Fruit fly (Drosophila melanogaster) whole organism, embryonic: Measurements from ENCODE around the gene Orc2.

ENCODE experiments used
- CG10267 ChIP-seq: fragments of 200-800 bp; sonication (Bioruptor generic); optimal IDR thresholded peaks from 2 replicates; lab custom pipeline; 2018; ENCODE audit warnings: missing biosample characterization, mild to moderate bottlenecking, missing genetic modification characterization, moderate library complexity
- CG10979 ChIP-seq: fragments of 200-800 bp; sonication (Bioruptor generic); optimal IDR thresholded peaks from 2 replicates; lab custom pipeline; 2018; ENCODE audit warnings: missing biosample characterization, mild to moderate bottlenecking, missing genetic modification characterization, moderate library complexity
- CG12104 ChIP-seq: fragments of 200-800 bp; sonication (Bioruptor generic); optimal IDR thresholded peaks from 3 replicates; lab custom pipeline; 2016; ENCODE audit warnings: missing biosample characterization, missing genetic modification characterization
- CG12769 ChIP-seq: fragments of 200-800 bp; sonication (Bioruptor generic); optimal IDR thresholded peaks from 2 replicates; lab custom pipeline; 2019; ENCODE audit warnings: missing biosample characterization, mild to moderate bottlenecking, missing genetic modification characterization, moderate library complexity
- CG13424 ChIP-seq: fragments of 200-800 bp; sonication (Bioruptor generic); optimal IDR thresholded peaks from 2 replicates; lab custom pipeline; 2019; ENCODE audit warnings: missing biosample characterization, mild to moderate bottlenecking, missing genetic modification characterization, moderate library complexity
- CG14860 ChIP-seq: fragments of 200-800 bp; sonication (Bioruptor generic); IDR thresholded peaks from 3 replicates; pipeline ENCODE4 v1.3.6; 2022; ENCODE audit warnings: missing biosample characterization, missing genetic modification characterization; ENCODE audit not compliant: partially characterized antibody
- CG1647 ChIP-seq: fragments of 200-800 bp; sonication (Bioruptor generic); optimal IDR thresholded peaks from 3 replicates; lab custom pipeline; 2016; ENCODE audit warnings: missing biosample characterization, missing genetic modification characterization
- CG16813 ChIP-seq: fragments of 200-800 bp; sonication (Bioruptor generic); IDR thresholded peaks from 3 replicates; pipeline ENCODE4 v1.3.6; 2022; ENCODE audit warnings: missing biosample characterization, missing genetic modification characterization; ENCODE audit not compliant: partially characterized antibody
- CG17186 ChIP-seq: fragments of 200-800 bp; sonication (Bioruptor generic); optimal IDR thresholded peaks from 3 replicates; lab custom pipeline; 2017; ENCODE audit warnings: missing biosample characterization, missing genetic modification reagents, missing genetic modification characterization
- CG17385 ChIP-seq: fragments of 200-800 bp; sonication (Bioruptor generic); optimal IDR thresholded peaks from 3 replicates; lab custom pipeline; 2018; ENCODE audit warnings: missing biosample characterization, mild to moderate bottlenecking, missing genetic modification characterization
- CG1792 ChIP-seq: fragments of 200-800 bp; sonication (Bioruptor generic); optimal IDR thresholded peaks from 2 replicates; lab custom pipeline; 2016; ENCODE audit warnings: missing biosample characterization, missing genetic modification characterization
- CG2875 ChIP-seq: fragments of 200-800 bp; sonication (Bioruptor generic); optimal IDR thresholded peaks from 2 replicates; lab custom pipeline; 2017; ENCODE audit warnings: missing biosample characterization, mild to moderate bottlenecking, missing genetic modification characterization, missing genetic modification reagents
- CG3163 ChIP-seq: fragments of 200-800 bp; sonication (Bioruptor generic); optimal IDR thresholded peaks from 3 replicates; lab custom pipeline; 2016; ENCODE audit warnings: missing biosample characterization, missing genetic modification characterization
- CG34224 ChIP-seq: fragments of 200-800 bp; sonication (Bioruptor generic); IDR thresholded peaks from 3 replicates; pipeline ENCODE4 v1.3.6; 2022; ENCODE audit warnings: missing biosample characterization, missing genetic modification characterization; ENCODE audit not compliant: partially characterized antibody
- CG3995 ChIP-seq: fragments of 200-800 bp; sonication (Bioruptor generic); optimal IDR thresholded peaks from 3 replicates; lab custom pipeline; 2016; ENCODE audit warnings: missing biosample characterization, missing genetic modification characterization
- CG8290 ChIP-seq, 3 experiments: fragments of 200-800 bp; sonication (Bioruptor generic); optimal IDR thresholded peaks; 2 replicates each; lab custom pipeline; 2016 to 2019; ENCODE audit warnings: missing biosample characterization in 3 of 3, missing genetic modification characterization in 3 of 3, mild to moderate bottlenecking in 2 of 3, moderate library complexity in 1 of 3
- CG9727 ChIP-seq: fragments of 200-800 bp; sonication (Bioruptor generic); optimal IDR thresholded peaks from 3 replicates; lab custom pipeline; 2017; ENCODE audit warnings: missing biosample characterization, mild to moderate bottlenecking, missing genetic modification characterization
- CG9932 ChIP-seq: fragments of 200-800 bp; sonication (Bioruptor generic); IDR thresholded peaks from 2 replicates; pipeline ENCODE4 v1.3.6; 2022; ENCODE audit warnings: missing biosample characterization, missing genetic modification characterization
- D ChIP-seq, 2 experiments: fragments of 200-800 bp in 1 of 2; fragments of >200 bp in 1 of 2; sonication (Bioruptor generic) in 1 of 2; optimal IDR thresholded peaks; 2 replicates in 1 of 2; 3 replicates in 1 of 2; lab custom pipeline; 2017; ENCODE audit warnings: mild to moderate bottlenecking in 1 of 2, missing biosample characterization in 1 of 2, missing genetic modification characterization in 1 of 2, missing genetic modification reagents in 1 of 2
- Dfd ChIP-seq, 2 experiments: fragments of >200 bp; optimal IDR thresholded peaks; 2 replicates each; lab custom pipeline; 2017; ENCODE audit warnings: missing biosample characterization in 2 of 2, missing genetic modification characterization in 2 of 2
- HmgZ ChIP-seq: fragments of 200-800 bp; sonication (Bioruptor generic); optimal IDR thresholded peaks from 2 replicates; lab custom pipeline; 2018; ENCODE audit warnings: missing biosample characterization, mild to moderate bottlenecking, missing genetic modification characterization
- Jarid2 ChIP-seq: fragments of 200-800 bp; sonication (Bioruptor generic); optimal IDR thresholded peaks from 3 replicates; lab custom pipeline; 2017; ENCODE audit warnings: mild to moderate bottlenecking, missing biosample characterization, missing genetic modification reagents, missing genetic modification characterization
- Med ChIP-seq: fragments of 200-800 bp; sonication (Bioruptor generic); peaks from one replicate; lab custom pipeline; 2016; ENCODE audit warnings: missing biosample characterization, missing genetic modification characterization, mild to moderate bottlenecking, inconsistent platforms, moderate library complexity
- Rx ChIP-seq: fragments of 200-800 bp; sonication (Bioruptor generic); IDR thresholded peaks from 2 replicates; pipeline ENCODE4 v1.3.6; 2022; ENCODE audit warnings: missing biosample characterization, missing genetic modification characterization
- Sox102F ChIP-seq: fragments of 200-800 bp; sonication (Bioruptor generic); optimal IDR thresholded peaks from 2 replicates; lab custom pipeline; 2018; ENCODE audit warnings: missing biosample characterization, mild to moderate bottlenecking, missing genetic modification characterization, moderate library complexity
- Xrp1 ChIP-seq: fragments of 200-800 bp; sonication (Bioruptor generic); IDR thresholded peaks from 2 replicates; pipeline ENCODE4 v1.3.6; 2022; ENCODE audit warnings: missing biosample characterization, missing genetic modification characterization
- ase ChIP-seq: fragments of 200-800 bp; sonication (Bioruptor generic); IDR thresholded peaks from 3 replicates; pipeline ENCODE4 v1.3.6; 2022; ENCODE audit warnings: missing biosample characterization, missing genetic modification characterization
- bcd ChIP-seq: fragments of 200-800 bp; sonication (Bioruptor generic); optimal IDR thresholded peaks from 2 replicates; lab custom pipeline; 2017; ENCODE audit warnings: missing biosample characterization, mild to moderate bottlenecking, missing genetic modification characterization
- crc ChIP-seq: fragments of 200-800 bp; sonication (Bioruptor generic); optimal IDR thresholded peaks from 2 replicates; lab custom pipeline; 2016; ENCODE audit warnings: missing biosample characterization, missing genetic modification characterization
- dati ChIP-seq: fragments of 200-800 bp; sonication (Bioruptor generic); IDR thresholded peaks from 2 replicates; pipeline ENCODE4 v1.3.6; 2022; ENCODE audit warnings: missing biosample characterization, missing genetic modification characterization
- dpn ChIP-seq, 2 experiments: fragments of 200-800 bp; sonication (Bioruptor generic); optimal IDR thresholded peaks; 3 replicates each; lab custom pipeline; 2016; ENCODE audit warnings: missing biosample characterization in 2 of 2, missing genetic modification characterization in 2 of 2
- exex ChIP-seq: fragments of 200-800 bp; sonication (Bioruptor generic); optimal IDR thresholded peaks from 4 replicates; lab custom pipeline; 2018; ENCODE audit warnings: missing biosample characterization, mild to moderate bottlenecking, missing genetic modification characterization, moderate library complexity
- fd3F ChIP-seq: fragments of 200-800 bp; sonication (Bioruptor generic); optimal IDR thresholded peaks from 2 replicates; lab custom pipeline; 2018; ENCODE audit warnings: missing biosample characterization, mild to moderate bottlenecking, missing genetic modification characterization, moderate library complexity
- fru ChIP-seq: fragments of >200 bp; optimal IDR thresholded peaks from 2 replicates; lab custom pipeline; 2017
- gem ChIP-seq: fragments of 200-800 bp; sonication (Bioruptor generic); optimal IDR thresholded peaks from 2 replicates; lab custom pipeline; 2019; ENCODE audit warnings: missing biosample characterization, mild to moderate bottlenecking, missing genetic modification characterization, moderate library complexity
- hkb ChIP-seq, 2 experiments: fragments of 200-800 bp in 1 of 2; fragments of >200 bp in 1 of 2; sonication (Bioruptor generic) in 1 of 2; IDR thresholded peaks in 1 of 2; optimal IDR thresholded peaks in 1 of 2; 2 replicates each; pipeline versions ENCODE4 v1.3.6 to Lab custom; 2017 to 2022; ENCODE audit warnings: missing biosample characterization in 1 of 2, missing genetic modification characterization in 1 of 2
- jumu ChIP-seq: fragments of 200-800 bp; sonication (Bioruptor generic); optimal IDR thresholded peaks from 3 replicates; lab custom pipeline; 2016; ENCODE audit warnings: missing biosample characterization, missing genetic modification characterization
- kah ChIP-seq: fragments of 200-800 bp; sonication (Bioruptor generic); optimal IDR thresholded peaks from 2 replicates; lab custom pipeline; 2018; ENCODE audit warnings: missing biosample characterization, mild to moderate bottlenecking, missing genetic modification characterization
- lola ChIP-seq, 3 experiments: fragments of >200 bp in 2 of 3; fragments of 200-800 bp in 1 of 3; sonication (Bioruptor generic) in 1 of 3; optimal IDR thresholded peaks; 2 replicates each; lab custom pipeline; 2017 to 2019; ENCODE audit warnings: missing biosample characterization in 3 of 3, missing genetic modification characterization in 3 of 3, mild to moderate bottlenecking in 1 of 3, moderate library complexity in 1 of 3
- mam ChIP-seq: fragments of 200-800 bp; sonication (Bioruptor generic); optimal IDR thresholded peaks from 3 replicates; lab custom pipeline; 2016; ENCODE audit warnings: missing biosample characterization, missing genetic modification characterization
- oc ChIP-seq: fragments of 200-800 bp; sonication (Bioruptor generic); optimal IDR thresholded peaks from 2 replicates; lab custom pipeline; 2018; ENCODE audit warnings: missing biosample characterization, mild to moderate bottlenecking, missing genetic modification characterization, moderate library complexity
- phol ChIP-seq: fragments of 200-800 bp; sonication (Bioruptor generic); optimal IDR thresholded peaks from 3 replicates; lab custom pipeline; 2018; ENCODE audit warnings: missing biosample characterization, mild to moderate bottlenecking, missing genetic modification characterization, moderate library complexity
- salm ChIP-seq: fragments of 200-800 bp; sonication (Bioruptor generic); optimal IDR thresholded peaks from 2 replicates; lab custom pipeline; 2018; ENCODE audit warnings: missing biosample characterization, mild to moderate bottlenecking, missing genetic modification characterization
- schlank ChIP-seq: fragments of 200-800 bp; sonication (Bioruptor generic); optimal IDR thresholded peaks from 2 replicates; lab custom pipeline; 2018; ENCODE audit warnings: missing biosample characterization, mild to moderate bottlenecking, missing genetic modification characterization
- seq ChIP-seq: fragments of 200-800 bp; sonication (Bioruptor generic); IDR thresholded peaks from 2 replicates; pipeline ENCODE4 v1.3.6; 2022; ENCODE audit warnings: missing biosample characterization, missing genetic modification characterization
- wor ChIP-seq: fragments of 200-800 bp; sonication (Bioruptor generic); IDR thresholded peaks from 2 replicates; pipeline ENCODE4 v1.3.6; 2022; ENCODE audit warnings: missing biosample characterization, missing genetic modification characterization
- z ChIP-seq: fragments of 200-800 bp; sonication (Bioruptor generic); IDR thresholded peaks from 3 replicates; pipeline ENCODE4 v1.3.6; 2022; ENCODE audit warnings: missing biosample characterization, missing genetic modification characterization

Orc2 gene

dm6 chr3R:14012478-14013146 lies 47.9 kb downstream of the Orc2 start (continued):
- TF ChIP-seq phol (tag; lab: Kevin White, UChicago) (peak; percentile 90), CG10979 (tag; lab: Kevin White, UChicago) (peak; percentile 96), Med (GFP tag; lab: Kevin White, UChicago) (peak; percentile 99), Xrp1 (GFP tag; lab: Robert Waterston, UW) (peak; percentile 97), ase (GFP tag; lab: Robert Waterston, UW) (peak; percentile 96), mam (peak; percentile 89), Sox102F (GFP tag; lab: Kevin White, UChicago) (peak; percentile 87), oc (tag; lab: Kevin White, UChicago) (peak; percentile 63), CG3163 (GFP tag; lab: Kevin White, UChicago) (peak; percentile 26), bcd (GFP tag; lab: Kevin White, UChicago) (peak; percentile 93), schlank (tag; lab: Kevin White, UChicago) (peak; percentile 52), dati (GFP tag; lab: Robert Waterston, UW) (peak; percentile 93), CG1647 (GFP tag; lab: Kevin White, UChicago) (peak; percentile 87), CG17385 (peak; percentile 78), D (optimal IDR thresholded peaks at IDR 0.05; lab: Kevin White, UChicago) (no peak), D (GFP tag; optimal IDR thresholded peaks at IDR 0.05; lab: Kevin White, UChicago) (peak; percentile 96), Rx (GFP tag; lab: Robert Waterston, UW) (peak; percentile 95), CG14860 (GFP tag; lab: Robert Waterston, UW) (peak; percentile 70; the same call in 2 of the 3 replicates), seq (GFP tag; lab: Robert Waterston, UW) (peak; percentile 87), dpn (GFP tag; optimal IDR thresholded peaks at IDR 0.05; lab: Kevin White, UChicago) (peak; percentile 86 to 88), wor (peak; percentile 80), Dfd (GFP tag; optimal IDR thresholded peaks at IDR 0.05; lab: Kevin White, UChicago) (no peak), crc (GFP tag; lab: Kevin White, UChicago) (peak; percentile 81), CG9932 (peak; percentile 81), kah (GFP tag; lab: Kevin White, UChicago) (peak; percentile 77), salm (tag; lab: Kevin White, UChicago) (peak; percentile 53), CG12769 (tag; lab: Kevin White, UChicago) (peak; percentile 89), fru (no peak), CG34224 (no peak), CG2875 (peak; percentile 73), CG10267 (tag; lab: Kevin White, UChicago) (peak; percentile 88), CG16813 (GFP tag; lab: Robert Waterston, UW) (peak; percentile 56), gem (tag; lab: Kevin White, UChicago) (peak; percentile 89), CG9727 (peak; percentile 92), CG8290 (GFP tag; optimal IDR thresholded peaks at IDR 0.05; lab: Kevin White, UChicago) (peak; percentile 83), CG8290 (tag; optimal IDR thresholded peaks at IDR 0.05; lab: Kevin White, UChicago) (peak; percentile 66 to 91), fd3F (GFP tag; lab: Kevin White, UChicago) (peak; percentile 65), Jarid2 (GFP tag; lab: Kevin White, UChicago) (peak; percentile 78), CG3995 (GFP tag; lab: Kevin White, UChicago) (peak; percentile 11), hkb (optimal IDR thresholded peaks at IDR 0.05; lab: Kevin White, UChicago) (no peak), hkb (GFP tag; IDR thresholded peaks at IDR 0.05; lab: Robert Waterston, UW) (peak; percentile 96), exex (peak; percentile 42), CG17186 (GFP tag; lab: Kevin White, UChicago) (peak; percentile 83), CG1792 (GFP tag; lab: Kevin White, UChicago) (peak; percentile 93), jumu (GFP tag; lab: Kevin White, UChicago) (peak; percentile 92), HmgZ (tag; lab: Kevin White, UChicago) (peak; percentile 72), CG13424 (peak; percentile 77), z (GFP tag; lab: Robert Waterston, UW) (peak; percentile 78), lola (GFP tag; optimal IDR thresholded peaks at IDR 0.05; lab: Kevin White, UChicago) (peak in 1 of 3 experiments; percentile 69), CG12104 (peak; percentile 88)
